Fruit fly (Drosophila melanogaster) whole organism, adult: ENCODE results near the gene Trm7-32.

Source experiments
- CG11617 ChIP-seq: fragments of 200-800 bp; sonication (Bioruptor generic); optimal IDR thresholded peaks from 2 replicates; lab custom pipeline; 2017; ENCODE audit warnings: mild to moderate bottlenecking, missing biosample characterization, missing genetic modification reagents, missing genetic modification characterization
- CG14711 ChIP-seq: fragments of 200-800 bp; sonication (Bioruptor generic); optimal IDR thresholded peaks from 2 replicates; lab custom pipeline; 2018; ENCODE audit warnings: missing biosample characterization, mild to moderate bottlenecking, missing genetic modification characterization, moderate library complexity
- CG5204 ChIP-seq: fragments of 200-800 bp; sonication (Bioruptor generic); optimal IDR thresholded peaks from 2 replicates; lab custom pipeline; 2016; ENCODE audit warnings: missing biosample characterization, missing genetic modification characterization
- CG7101 ChIP-seq: fragments of 200-800 bp; sonication (Bioruptor generic); optimal IDR thresholded peaks from 2 replicates; lab custom pipeline; 2018; ENCODE audit warnings: missing biosample characterization, mild to moderate bottlenecking, missing genetic modification characterization, moderate library complexity
- Clk ChIP-seq: fragments of 200-800 bp; sonication (Bioruptor generic); optimal IDR thresholded peaks from 2 replicates; lab custom pipeline; 2017; ENCODE audit warnings: missing biosample characterization, missing genetic modification characterization
- Mnt ChIP-seq: fragments of 200-800 bp; sonication (Bioruptor generic); optimal IDR thresholded peaks from 2 replicates; lab custom pipeline; 2016; ENCODE audit warnings: missing biosample characterization, mild to moderate bottlenecking, missing genetic modification characterization
- bab1 ChIP-seq: fragments of 200-800 bp; sonication (Bioruptor generic); optimal IDR thresholded peaks from 3 replicates; lab custom pipeline; 2019; ENCODE audit warnings: missing biosample characterization, mild to moderate bottlenecking, missing genetic modification characterization, moderate library complexity
- cnc ChIP-seq, 2 experiments: fragments of >200 bp; optimal IDR thresholded peaks; 2 replicates each; lab custom pipeline; 2017
- kay ChIP-seq: fragments of 200-800 bp; sonication (Bioruptor generic); peaks from one replicate; lab custom pipeline; 2016; ENCODE audit warnings: missing biosample characterization, missing genetic modification characterization, borderline replicate concordance
- ovo ChIP-seq: fragments of 200-800 bp; sonication (Bioruptor generic); optimal IDR thresholded peaks from 2 replicates; lab custom pipeline; 2016; ENCODE audit warnings: missing biosample characterization, missing genetic modification characterization
- tj ChIP-seq: fragments of 200-800 bp; sonication (Bioruptor generic); optimal IDR thresholded peaks from 3 replicates; lab custom pipeline; 2017; ENCODE audit warnings: missing biosample characterization, mild to moderate bottlenecking, missing genetic modification characterization, moderate library complexity

DNA sequence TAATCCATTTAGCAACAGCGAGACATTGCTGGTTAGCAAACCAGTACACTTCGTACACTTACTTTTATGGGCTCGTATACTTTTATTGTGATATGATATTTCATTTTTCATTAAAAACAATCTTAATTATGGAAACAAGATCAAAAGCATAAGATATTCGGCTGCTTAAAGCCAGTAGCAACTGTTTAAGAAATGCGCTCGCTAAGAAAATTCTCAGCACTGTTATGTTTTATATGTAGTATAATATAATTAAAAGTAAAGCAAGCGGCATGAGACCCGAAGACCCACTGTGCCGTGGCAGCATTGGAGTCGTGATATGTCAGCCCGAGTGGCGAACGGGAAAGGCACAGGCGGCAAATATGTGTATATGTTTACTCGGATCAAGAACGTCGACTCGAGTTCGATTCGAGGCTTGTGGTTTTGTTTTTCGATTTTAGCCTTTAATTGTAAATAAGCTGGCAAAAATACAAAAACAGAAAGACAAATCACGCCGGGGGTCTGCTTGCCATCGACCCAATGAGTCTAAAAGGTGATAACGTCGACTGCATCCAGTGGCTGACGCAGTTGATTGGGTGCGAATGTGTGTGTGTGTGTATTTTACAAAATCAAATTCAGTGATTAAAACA lies 21.5 kb upstream of the Trm7-32 start:
- no peak for TF ChIP-seq bab1 (GFP tag; lab: Kevin White, UChicago)
- TF ChIP-seq kay (GFP tag; lab: Kevin White, UChicago), result peak; percentile 36
- TF ChIP-seq CG14711 (tag; lab: Kevin White, UChicago), result no peak
- no peak for TF ChIP-seq tj (GFP tag; lab: Kevin White, UChicago)
- no peak for TF ChIP-seq CG7101 (tag; lab: Kevin White, UChicago)
- TF ChIP-seq Clk (GFP tag; lab: Kevin White, UChicago), result no peak
- peak; percentile 7 for TF ChIP-seq CG5204
- TF ChIP-seq CG11617 (GFP tag; lab: Kevin White, UChicago), result no peak
- TF ChIP-seq ovo, result no peak
- no peak for TF ChIP-seq Mnt
- TF ChIP-seq cnc (optimal IDR thresholded peaks at IDR 0.05; lab: Kevin White, UChicago), result no peak
